Worm (Caenorhabditis elegans) whole organism, L2 larva: Measurements from ENCODE around the gene srh-28.

Source experiments
- C34F6.9 ChIP-seq: fragments of 150-350 bp; optimal IDR thresholded peaks from 2 replicates; lab custom pipeline; 2014; ENCODE audit warnings: missing biosample characterization, missing genetic modification characterization
- F13H6.1 ChIP-seq: sonication (generic microtip); optimal IDR thresholded peaks from 2 replicates; lab custom pipeline; 2016; ENCODE audit warnings: missing genetic modification characterization, missing compliant biosample characterization
- Y55F3AM.14 ChIP-seq: fragments of 200-800 bp; sonication (Bioruptor generic); optimal IDR thresholded peaks from 2 replicates; lab custom pipeline; 2018; ENCODE audit warnings: mild to moderate bottlenecking, missing genetic modification characterization, missing compliant biosample characterization
- ama-1 ChIP-seq: fragments of 150-350 bp; optimal IDR thresholded peaks from 2 replicates; lab custom pipeline; 2018; ENCODE audit warnings: inconsistent platforms
- blmp-1 ChIP-seq: sonication (generic microtip); optimal IDR thresholded peaks from 2 replicates; lab custom pipeline; 2017; ENCODE audit warnings: missing genetic modification characterization, mild to moderate bottlenecking, missing compliant biosample characterization, antibody characterized with exemption, moderate library complexity; ENCODE audit not compliant: insufficient read depth
- ceh-16 ChIP-seq: fragments of 150-350 bp; optimal IDR thresholded peaks from 2 replicates; lab custom pipeline; 2014; ENCODE audit warnings: missing biosample characterization, missing genetic modification characterization
- crh-2 ChIP-seq: sonication (generic microtip); optimal IDR thresholded peaks from 2 replicates; lab custom pipeline; 2017; ENCODE audit warnings: missing biosample characterization, missing genetic modification characterization
- fos-1 ChIP-seq: fragments of 150-350 bp; optimal IDR thresholded peaks from 2 replicates; lab custom pipeline; 2014; ENCODE audit warnings: missing biosample characterization, missing genetic modification characterization
- lin-13 ChIP-seq: fragments of 150-350 bp; optimal IDR thresholded peaks from 2 replicates; lab custom pipeline; 2014; ENCODE audit warnings: missing biosample characterization, missing genetic modification reagents, missing genetic modification characterization
- lin-39 ChIP-seq: fragments of 150-350 bp; optimal IDR thresholded peaks from 2 replicates; lab custom pipeline; 2014; ENCODE audit warnings: missing biosample characterization, missing genetic modification reagents, missing genetic modification characterization
- mab-5 ChIP-seq: fragments of 150-350 bp; optimal IDR thresholded peaks from 2 replicates; lab custom pipeline; 2014; ENCODE audit warnings: missing biosample characterization, missing genetic modification characterization
- mbf-1 ChIP-seq: sonication (generic microtip); optimal IDR thresholded peaks from 2 replicates; lab custom pipeline; 2017; ENCODE audit warnings: missing biosample characterization, missing genetic modification characterization
- mdl-1 ChIP-seq, 2 experiments: fragments of 150-350 bp in 1 of 2; sonication (generic microtip) in 1 of 2; optimal IDR thresholded peaks; 2 replicates each; lab custom pipeline; 2017; ENCODE audit warnings: missing biosample characterization in 2 of 2, missing genetic modification characterization in 2 of 2
- nhr-10 ChIP-seq: sonication (generic microtip); optimal IDR thresholded peaks from 2 replicates; lab custom pipeline; 2017; ENCODE audit warnings: missing biosample characterization, missing genetic modification characterization
- nhr-11 ChIP-seq: fragments of 150-350 bp; optimal IDR thresholded peaks from 2 replicates; lab custom pipeline; 2014; ENCODE audit warnings: missing biosample characterization, missing genetic modification characterization
- nhr-12 ChIP-seq: fragments of 150-350 bp; optimal IDR thresholded peaks from 2 replicates; lab custom pipeline; 2014; ENCODE audit warnings: missing biosample characterization, missing genetic modification characterization
- nhr-129 ChIP-seq: fragments of 150-350 bp; optimal IDR thresholded peaks from 2 replicates; lab custom pipeline; 2014; ENCODE audit warnings: missing biosample characterization, missing genetic modification characterization
- nhr-21 ChIP-seq: fragments of 150-350 bp; optimal IDR thresholded peaks from 2 replicates; lab custom pipeline; 2014; ENCODE audit warnings: missing biosample characterization, missing genetic modification characterization
- nhr-25 ChIP-seq: fragments of 150-350 bp; sonication (generic microtip); optimal IDR thresholded peaks from 3 replicates; lab custom pipeline; 2014; ENCODE audit warnings: missing biosample characterization, missing genetic modification characterization
- sem-4 ChIP-seq: fragments of 150-350 bp; optimal IDR thresholded peaks from 2 replicates; lab custom pipeline; 2014; ENCODE audit warnings: missing biosample characterization, missing genetic modification reagents, missing genetic modification characterization
- sma-9 ChIP-seq, 2 experiments: fragments of 150-350 bp in 1 of 2; sonication (generic microtip) in 1 of 2; optimal IDR thresholded peaks; 2 replicates each; lab custom pipeline; 2014 to 2016; ENCODE audit warnings: missing genetic modification characterization in 2 of 2, mild to moderate bottlenecking in 1 of 2, missing biosample characterization in 1 of 2, missing compliant biosample characterization in 1 of 2, missing genetic modification reagents in 1 of 2, moderate library complexity in 1 of 2
- unc-62 ChIP-seq: fragments of 150-350 bp; optimal IDR thresholded peaks from 2 replicates; lab custom pipeline; 2014; ENCODE audit warnings: missing biosample characterization, missing genetic modification reagents, missing genetic modification characterization
- zag-1 ChIP-seq: fragments of 150-350 bp; optimal IDR thresholded peaks from 2 replicates; lab custom pipeline; 2014; ENCODE audit warnings: missing biosample characterization, missing genetic modification characterization
- ztf-1 ChIP-seq: fragments of 200-800 bp; sonication (Bioruptor generic); conservative IDR thresholded peaks from 2 replicates; pipeline ENCODE4 v1.3.6; 2022; ENCODE audit warnings: missing genetic modification characterization, missing compliant biosample characterization
- ztf-11 ChIP-seq: sonication (generic microtip); optimal IDR thresholded peaks from 2 replicates; lab custom pipeline; 2017; ENCODE audit warnings: missing biosample characterization, missing genetic modification characterization
- ztf-4 ChIP-seq: fragments of 150-350 bp; optimal IDR thresholded peaks from 2 replicates; lab custom pipeline; 2014; ENCODE audit warnings: missing biosample characterization, missing genetic modification characterization

The srh-28 gene

ce11 chrV:6753257-6753656 lies 22.4 kb downstream of the srh-28 start:
- TF ChIP-seq nhr-21 (tag; lab: Kevin White, UChicago): no peak
- TF ChIP-seq F13H6.1 (tag; lab: Kevin White, UChicago): no peak
- no peak for TF ChIP-seq crh-2
- TF ChIP-seq mdl-1 (tag; optimal IDR thresholded peaks at IDR 0.05; lab: Kevin White, UChicago): no peak
- TF ChIP-seq lin-39 (tag; lab: Kevin White, UChicago): no peak
- no peak for TF ChIP-seq zag-1 (tag; lab: Kevin White, UChicago)

ce11 chrV:6751493-6752100 lies 24.0 kb downstream of the srh-28 start:
- TF ChIP-seq nhr-129 (tag; lab: Kevin White, UChicago): peak; percentile 34
- TF ChIP-seq ztf-1 (GFP tag; lab: Robert Waterston, UW): no peak
- no peak for TF ChIP-seq lin-13
- no peak for TF ChIP-seq blmp-1 (tag; lab: Kevin White, UChicago)
- TF ChIP-seq mab-5 (tag; lab: Kevin White, UChicago): peak; percentile 34
- TF ChIP-seq sma-9 (GFP tag; optimal IDR thresholded peaks at IDR 0.05; lab: Kevin White, UChicago): peak; percentile 52
- TF ChIP-seq sma-9 (tag; optimal IDR thresholded peaks at IDR 0.05; lab: Kevin White, UChicago): no peak
- TF ChIP-seq nhr-10: no peak
- TF ChIP-seq sem-4 (tag; lab: Kevin White, UChicago): no peak
- TF ChIP-seq nhr-12 (tag; lab: Kevin White, UChicago): no peak
- TF ChIP-seq F13H6.1 (tag; lab: Kevin White, UChicago): peak; percentile 46
- TF ChIP-seq, all 48 proteins: peak for 4

ce11 chrV:6744774-6745173 lies 30.8 kb downstream of the srh-28 start, which contains the start of gene T25F10.3:
T25F10.3 (plus strand) TSS chrV:6745081.
- peak; percentile 88 for TF ChIP-seq blmp-1 (tag; lab: Kevin White, UChicago)
- TF ChIP-seq fos-1 (tag; lab: Kevin White, UChicago): no peak
- TF ChIP-seq, all 48 proteins: peak for 1

- TF ChIP-seq nhr-25 (tag; lab: Kevin White, UChicago) (peak; percentile 56), blmp-1 (tag; lab: Kevin White, UChicago) (peak; percentile 94), mbf-1 (no peak)
These were observed 38.7 kb downstream of the srh-28 start for ce11 chrV:6736877-6737276.

- no peak for TF ChIP-seq nhr-11 (tag; lab: Kevin White, UChicago)
- peak; percentile 51 for TF ChIP-seq nhr-25 (tag; lab: Kevin White, UChicago)
- TF ChIP-seq sem-4 (tag; lab: Kevin White, UChicago): no peak
- no peak for TF ChIP-seq ceh-16
These were observed 39.5 kb downstream of the srh-28 start for ce11 chrV:6736108-6736507.

ce11 chrV:6732995-6733394 lies 42.6 kb downstream of the srh-28 start, which contains the start of gene grl-8:
grl-8 (minus strand) TSS chrV:6733095.
- TF ChIP-seq unc-62 (GFP tag; lab: Kevin White, UChicago): no peak
- TF ChIP-seq, all 48 proteins: peak for 0

ce11 chrV:6731594-6731993 lies 44.0 kb downstream of the srh-28 start, which contains the start of gene grl-9:
grl-9 (minus strand) TSS chrV:6731694.
- TF ChIP-seq C34F6.9 (tag; lab: Kevin White, UChicago): no peak
- TF ChIP-seq nhr-21 (tag; lab: Kevin White, UChicago): no peak
- no peak for TF ChIP-seq ztf-4 (tag; lab: Kevin White, UChicago)
- TF ChIP-seq ama-1 (lab: Kevin White, UChicago): no peak
- no peak for TF ChIP-seq Y55F3AM.14 (GFP tag; lab: Kevin White, UChicago)
- no peak for TF ChIP-seq ztf-11 (tag; lab: Kevin White, UChicago)
- TF ChIP-seq fos-1 (tag; lab: Kevin White, UChicago): no peak
- TF ChIP-seq nhr-11 (tag; lab: Kevin White, UChicago): no peak
- TF ChIP-seq nhr-12 (tag; lab: Kevin White, UChicago): no peak
